Fruit fly (Drosophila melanogaster) whole organism, embryonic: ENCODE data around the gene Cpr66Cb.

ENCODE experiments used
- CG10209 ChIP-seq: fragments of 200-800 bp; sonication (Bioruptor generic); optimal IDR thresholded peaks from 3 replicates; lab custom pipeline; 2017; ENCODE audit warnings: missing biosample characterization, mild to moderate bottlenecking, missing genetic modification characterization, missing genetic modification reagents
- CG1024 ChIP-seq: fragments of 200-800 bp; sonication (Bioruptor generic); IDR thresholded peaks from 2 replicates; pipeline ENCODE4 v1.3.6; 2022; ENCODE audit warnings: missing biosample characterization, missing genetic modification characterization
- CG10366 ChIP-seq: fragments of 200-800 bp; sonication (Bioruptor generic); IDR thresholded peaks from 2 replicates; pipeline ENCODE4 v1.3.6; 2022; ENCODE audit warnings: missing biosample characterization, missing genetic modification characterization
- CG11560 ChIP-seq: fragments of 200-800 bp; sonication (Bioruptor generic); IDR thresholded peaks from 3 replicates; pipeline ENCODE4 v1.3.6; 2022; ENCODE audit warnings: missing biosample characterization, missing genetic modification characterization
- CG12104 ChIP-seq: fragments of 200-800 bp; sonication (Bioruptor generic); optimal IDR thresholded peaks from 3 replicates; lab custom pipeline; 2016; ENCODE audit warnings: missing biosample characterization, missing genetic modification characterization
- CG12942 ChIP-seq: fragments of 200-800 bp; sonication (Bioruptor generic); optimal IDR thresholded peaks from 3 replicates; lab custom pipeline; 2016; ENCODE audit warnings: missing biosample characterization, missing genetic modification characterization
- CG13894 ChIP-seq: fragments of 200-800 bp; sonication (Bioruptor generic); optimal IDR thresholded peaks from 3 replicates; lab custom pipeline; 2018; ENCODE audit warnings: missing biosample characterization, mild to moderate bottlenecking, missing genetic modification characterization, moderate library complexity
- CG15479 ChIP-seq: fragments of 200-800 bp; sonication (Bioruptor generic); optimal IDR thresholded peaks from 3 replicates; lab custom pipeline; 2019; ENCODE audit warnings: missing biosample characterization, mild to moderate bottlenecking, missing genetic modification characterization, moderate library complexity
- CG16779 ChIP-seq: fragments of 200-800 bp; sonication (Bioruptor generic); IDR thresholded peaks from 2 replicates; pipeline ENCODE4 v1.3.6; 2022; ENCODE audit warnings: missing biosample characterization, missing genetic modification characterization
- CG30020 ChIP-seq: fragments of 200-800 bp; optimal IDR thresholded peaks from 2 replicates; lab custom pipeline; 2019; ENCODE audit warnings: missing biosample characterization, mild to moderate bottlenecking, missing genetic modification characterization, moderate library complexity
- CG32532 ChIP-seq: fragments of 200-800 bp; sonication (Bioruptor generic); IDR thresholded peaks from 2 replicates; pipeline ENCODE4 v1.3.6; 2022; ENCODE audit warnings: missing biosample characterization, missing genetic modification characterization
- CG3281 ChIP-seq: fragments of 200-800 bp; sonication (Bioruptor generic); optimal IDR thresholded peaks from 3 replicates; lab custom pipeline; 2017; ENCODE audit warnings: missing biosample characterization, mild to moderate bottlenecking, missing genetic modification characterization
- CG33213 ChIP-seq: fragments of 200-800 bp; sonication (Bioruptor generic); optimal IDR thresholded peaks from 3 replicates; lab custom pipeline; 2016; ENCODE audit warnings: missing biosample characterization, missing genetic modification characterization
- CG3726 ChIP-seq: fragments of 200-800 bp; sonication (Bioruptor generic); IDR thresholded peaks from 3 replicates; pipeline ENCODE4, ENCODE4 v1.3.6; 2022; ENCODE audit warnings: missing biosample characterization, missing genetic modification characterization
- CG3847 ChIP-seq: fragments of 200-800 bp; sonication (Bioruptor generic); IDR thresholded peaks from 2 replicates; pipeline ENCODE4 v1.3.6; 2022; ENCODE audit warnings: missing biosample characterization, missing genetic modification characterization
- CG3995 ChIP-seq: fragments of 200-800 bp; sonication (Bioruptor generic); optimal IDR thresholded peaks from 3 replicates; lab custom pipeline; 2016; ENCODE audit warnings: missing biosample characterization, missing genetic modification characterization
- CG7372 ChIP-seq: fragments of 200-800 bp; sonication (Bioruptor generic); IDR thresholded peaks from 2 replicates; pipeline ENCODE4 v1.3.6; 2022; ENCODE audit warnings: missing biosample characterization, missing genetic modification characterization
- CG7987 ChIP-seq: fragments of 200-800 bp; sonication (Bioruptor generic); optimal IDR thresholded peaks from 2 replicates; lab custom pipeline; 2018; ENCODE audit warnings: missing biosample characterization, mild to moderate bottlenecking, missing genetic modification characterization, moderate library complexity
- CG8478 ChIP-seq: fragments of >200 bp; optimal IDR thresholded peaks from 2 replicates; lab custom pipeline; 2018
- D19B ChIP-seq: fragments of 200-800 bp; sonication (Bioruptor generic); optimal IDR thresholded peaks from 2 replicates; lab custom pipeline; 2017; ENCODE audit warnings: missing biosample characterization, mild to moderate bottlenecking, missing genetic modification characterization
- Dbx ChIP-seq: fragments of 200-800 bp; sonication (Bioruptor generic); IDR thresholded peaks from 3 replicates; pipeline ENCODE4 v1.3.6; 2022; ENCODE audit warnings: missing biosample characterization, missing genetic modification characterization
- GATAe ChIP-seq: fragments of 200-800 bp; sonication (Bioruptor generic); conservative IDR thresholded peaks from 2 replicates; pipeline ENCODE4 v1.3.6; 2022; ENCODE audit warnings: missing biosample characterization, missing genetic modification characterization
- Hand ChIP-seq: fragments of 200-800 bp; sonication (Bioruptor generic); optimal IDR thresholded peaks from 2 replicates; lab custom pipeline; 2017; ENCODE audit warnings: mild to moderate bottlenecking, missing biosample characterization, missing genetic modification reagents, missing genetic modification characterization
- Hsf ChIP-seq: fragments of 200-800 bp; sonication (Bioruptor generic); optimal IDR thresholded peaks from 3 replicates; lab custom pipeline; 2016; ENCODE audit warnings: missing biosample characterization, missing genetic modification characterization
- MTF-1 ChIP-seq: fragments of 200-800 bp; sonication (Bioruptor generic); optimal IDR thresholded peaks from 2 replicates; lab custom pipeline; 2018; ENCODE audit warnings: missing biosample characterization, mild to moderate bottlenecking, missing genetic modification characterization, borderline replicate concordance
- Mad ChIP-seq: fragments of 200-800 bp; sonication (Bioruptor generic); optimal IDR thresholded peaks from 2 replicates; lab custom pipeline; 2016; ENCODE audit warnings: missing biosample characterization, missing genetic modification characterization
- NC2β ChIP-seq: fragments of 200-800 bp; sonication (Bioruptor generic); optimal IDR thresholded peaks from 2 replicates; lab custom pipeline; 2016; ENCODE audit warnings: missing biosample characterization, missing genetic modification characterization
- Neu2 ChIP-seq: fragments of 200-800 bp; sonication (Bioruptor generic); optimal IDR thresholded peaks from 3 replicates; lab custom pipeline; 2016; ENCODE audit warnings: missing biosample characterization, missing genetic modification characterization, borderline replicate concordance
- Sox100B ChIP-seq: fragments of 200-800 bp; sonication (Bioruptor generic); optimal IDR thresholded peaks from 3 replicates; lab custom pipeline; 2018; ENCODE audit warnings: missing biosample characterization, mild to moderate bottlenecking, missing genetic modification characterization
- ase ChIP-seq: fragments of 200-800 bp; sonication (Bioruptor generic); IDR thresholded peaks from 3 replicates; pipeline ENCODE4 v1.3.6; 2022; ENCODE audit warnings: missing biosample characterization, missing genetic modification characterization
- ato ChIP-seq: fragments of 200-800 bp; sonication (Bioruptor generic); IDR thresholded peaks from 2 replicates; pipeline ENCODE4 v1.3.6; 2022; ENCODE audit warnings: missing biosample characterization, missing genetic modification characterization; ENCODE audit not compliant: partially characterized antibody
- bab2 ChIP-seq: fragments of 200-800 bp; sonication (Bioruptor generic); optimal IDR thresholded peaks from 2 replicates; lab custom pipeline; 2016; ENCODE audit warnings: missing biosample characterization, missing genetic modification characterization
- cas ChIP-seq: fragments of 200-800 bp; sonication (Bioruptor generic); IDR thresholded peaks from 2 replicates; pipeline ENCODE4 v1.3.6; 2022; ENCODE audit warnings: missing biosample characterization, missing genetic modification characterization
- caup ChIP-seq: fragments of 200-800 bp; sonication (Bioruptor generic); optimal IDR thresholded peaks from 3 replicates; lab custom pipeline; 2017; ENCODE audit warnings: missing biosample characterization, mild to moderate bottlenecking, missing genetic modification characterization, moderate library complexity; ENCODE audit not compliant: severe bottlenecking
- chm ChIP-seq: fragments of 200-800 bp; sonication (Bioruptor generic); IDR thresholded peaks from 2 replicates; pipeline ENCODE4 v1.3.6; 2022; ENCODE audit warnings: missing biosample characterization, missing genetic modification characterization
- crol ChIP-seq: fragments of 200-800 bp; sonication (Bioruptor generic); IDR thresholded peaks from 2 replicates; pipeline ENCODE4 v1.3.6; 2022; ENCODE audit warnings: missing biosample characterization, missing genetic modification characterization
- crp ChIP-seq, 2 experiments: fragments of 200-800 bp; sonication (Bioruptor generic); optimal IDR thresholded peaks; 2 replicates in 1 of 2; 3 replicates in 1 of 2; lab custom pipeline; 2017; ENCODE audit warnings: missing biosample characterization in 2 of 2, missing genetic modification characterization in 2 of 2, mild to moderate bottlenecking in 1 of 2, moderate library complexity in 1 of 2
- disco-r ChIP-seq: fragments of 200-800 bp; sonication (Bioruptor generic); optimal IDR thresholded peaks from 2 replicates; lab custom pipeline; 2016; ENCODE audit warnings: missing biosample characterization, missing genetic modification characterization
- dpn ChIP-seq, 2 experiments: fragments of 200-800 bp; sonication (Bioruptor generic); optimal IDR thresholded peaks; 3 replicates each; lab custom pipeline; 2016; ENCODE audit warnings: missing biosample characterization in 2 of 2, missing genetic modification characterization in 2 of 2
- ftz-f1 ChIP-seq: fragments of 200-800 bp; sonication (Bioruptor generic); optimal IDR thresholded peaks from 2 replicates; lab custom pipeline; 2016; ENCODE audit warnings: missing biosample characterization, missing genetic modification characterization
- gt ChIP-seq: fragments of 200-800 bp; sonication (Bioruptor generic); IDR thresholded peaks from 2 replicates; pipeline ENCODE4 v1.3.6; 2022; ENCODE audit warnings: missing biosample characterization, missing genetic modification characterization
- knrl ChIP-seq: fragments of 200-800 bp; sonication (Bioruptor generic); IDR thresholded peaks from 3 replicates; pipeline ENCODE4 v1.3.6; 2022; ENCODE audit warnings: missing biosample characterization, missing genetic modification characterization; ENCODE audit not compliant: partially characterized antibody
- pan ChIP-seq, 4 experiments: fragments of >200 bp in 3 of 4; fragments of 200-800 bp in 1 of 4; sonication (Bioruptor generic) in 1 of 4; optimal IDR thresholded peaks in 3 of 4; IDR thresholded peaks in 1 of 4; 2 replicates each; pipeline versions ENCODE4 v1.3.6 to Lab custom; 2017 to 2022; ENCODE audit warnings: missing biosample characterization in 2 of 4, missing genetic modification characterization in 2 of 4, mixed read lengths in 1 of 4
- rib ChIP-seq: fragments of 200-800 bp; sonication (Bioruptor generic); IDR thresholded peaks from 2 replicates; pipeline ENCODE4 v1.3.6; 2022; ENCODE audit warnings: missing biosample characterization, missing genetic modification characterization
- sd ChIP-seq: fragments of 200-800 bp; sonication (Bioruptor generic); optimal IDR thresholded peaks from 3 replicates; lab custom pipeline; 2018; ENCODE audit warnings: missing biosample characterization, mild to moderate bottlenecking, missing genetic modification characterization, moderate library complexity
- sim ChIP-seq: fragments of 200-800 bp; sonication (Bioruptor generic); IDR thresholded peaks from 2 replicates; pipeline ENCODE4 v1.3.6; 2022; ENCODE audit warnings: missing biosample characterization, missing genetic modification characterization
- ssp ChIP-seq: fragments of 200-800 bp; sonication (Bioruptor generic); IDR thresholded peaks from 2 replicates; pipeline ENCODE4 v1.3.6; 2022; ENCODE audit warnings: missing biosample characterization, missing genetic modification characterization
- vfl ChIP-seq: fragments of 200-800 bp; sonication (Bioruptor generic); optimal IDR thresholded peaks from 2 replicates; lab custom pipeline; 2016; ENCODE audit warnings: missing biosample characterization, missing genetic modification characterization
- vnd ChIP-seq: fragments of 200-800 bp; sonication (Bioruptor generic); IDR thresholded peaks from 3 replicates; pipeline ENCODE4 v1.3.6; 2022; ENCODE audit warnings: missing biosample characterization, missing genetic modification characterization; ENCODE audit not compliant: partially characterized antibody
- zen ChIP-seq: fragments of 200-800 bp; sonication (Bioruptor generic); optimal IDR thresholded peaks from 3 replicates; lab custom pipeline; 2018; ENCODE audit warnings: missing biosample characterization, mild to moderate bottlenecking, missing genetic modification characterization, moderate library complexity
- zfh2 ChIP-seq: fragments of 200-800 bp; sonication (Bioruptor generic); optimal IDR thresholded peaks from 2 replicates; lab custom pipeline; 2016; ENCODE audit warnings: missing biosample characterization, missing genetic modification characterization

The Cpr66Cb gene

DNA sequence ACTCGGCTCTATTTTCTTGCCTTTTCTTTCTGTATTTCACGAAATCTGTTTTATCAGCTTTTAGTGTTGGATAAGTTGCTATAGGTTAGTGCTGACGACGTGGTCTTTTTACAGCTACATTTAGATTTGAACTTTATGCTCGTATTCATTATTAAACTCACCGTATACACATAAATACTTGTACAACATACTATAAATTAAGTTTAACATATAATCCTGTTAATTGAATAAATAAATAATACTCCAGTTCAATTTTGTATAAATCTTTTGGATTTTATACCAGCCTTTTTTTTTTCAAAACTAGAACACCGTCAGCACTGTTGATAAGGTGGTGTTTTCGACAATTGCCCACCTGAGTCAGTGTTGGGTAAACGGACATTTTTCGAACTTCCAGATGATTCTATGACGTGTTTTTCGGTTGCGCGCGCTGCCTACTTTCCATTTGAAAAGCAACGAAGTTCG lies 27.6 kb upstream of the Cpr66Cb start, which contains the start of gene BI-1 (continued):
- TF ChIP-seq ftz-f1, result peak; percentile 18
- peak; percentile 54 for TF ChIP-seq CG10209 (GFP tag; lab: Kevin White, UChicago)
- peak; percentile 27 for TF ChIP-seq bab2 (GFP tag; lab: Kevin White, UChicago)
- TF ChIP-seq ase (GFP tag; lab: Robert Waterston, UW), result no peak
- no peak for TF ChIP-seq pan (optimal IDR thresholded peaks at IDR 0.05; lab: Kevin White, UChicago)
- TF ChIP-seq pan (GFP tag; optimal IDR thresholded peaks at IDR 0.05 in 1 of 2, IDR thresholded peaks at IDR 0.05 in 1 of 2), result no peak
- no peak for TF ChIP-seq CG1024 (GFP tag; lab: Robert Waterston, UW)
- no peak for TF ChIP-seq CG8478 (lab: Kevin White, UChicago)
- peak; percentile 2 to 83 for TF ChIP-seq crp (GFP tag; optimal IDR thresholded peaks at IDR 0.05; lab: Kevin White, UChicago)
- no peak for TF ChIP-seq crol (GFP tag; lab: Robert Waterston, UW)
- no peak for TF ChIP-seq chm (GFP tag; lab: Robert Waterston, UW)
- no peak for TF ChIP-seq NC2β (GFP tag; lab: Kevin White, UChicago)
- peak; percentile 43; the same call in 1 of the 2 replicates for TF ChIP-seq GATAe
- no peak for TF ChIP-seq CG3726
- TF ChIP-seq gt, result no peak
- TF ChIP-seq MTF-1 (GFP tag; lab: Kevin White, UChicago), result no peak
- peak; percentile 27 for TF ChIP-seq Mad (GFP tag; lab: Kevin White, UChicago)
- peak; percentile 79 for TF ChIP-seq Sox100B (GFP tag; lab: Kevin White, UChicago)
- TF ChIP-seq vfl (GFP tag; lab: Kevin White, UChicago), result peak; percentile 33
- TF ChIP-seq dpn (GFP tag; optimal IDR thresholded peaks at IDR 0.05; lab: Kevin White, UChicago), result peak; percentile 45 to 62
- TF ChIP-seq CG3847 (GFP tag; lab: Robert Waterston, UW), result peak; percentile 84
- no peak for TF ChIP-seq Neu2 (GFP tag; lab: Kevin White, UChicago)
- TF ChIP-seq CG3995 (GFP tag; lab: Kevin White, UChicago), result peak; percentile 44
- peak; percentile 36 for TF ChIP-seq CG12942 (GFP tag; lab: Kevin White, UChicago)
- no peak for TF ChIP-seq CG11560
- no peak for TF ChIP-seq sim (GFP tag; lab: Robert Waterston, UW)
- TF ChIP-seq sd, result no peak
- no peak for TF ChIP-seq cas
- TF ChIP-seq CG12104 (GFP tag; lab: Kevin White, UChicago), result peak; percentile 75
- TF ChIP-seq ato, result no peak
- TF ChIP-seq ssp, result no peak
- peak; percentile 63 for TF ChIP-seq CG30020 (tag; lab: Kevin White, UChicago)
- peak; percentile 76 for TF ChIP-seq caup (GFP tag; lab: Kevin White, UChicago)
- TF ChIP-seq CG15479 (GFP tag; lab: Kevin White, UChicago), result no peak
- no peak for TF ChIP-seq CG16779 (GFP tag; lab: Robert Waterston, UW)
- TF ChIP-seq Hand, result no peak
- peak; percentile 56 for TF ChIP-seq zen
- no peak for TF ChIP-seq CG13894
- TF ChIP-seq CG7987 (GFP tag; lab: Kevin White, UChicago), result peak; percentile 7
- TF ChIP-seq zfh2 (GFP tag; lab: Kevin White, UChicago), result peak; percentile 78
- 0 out of 2 replicates have a peak, but pooled peaks have one; percentile 7 for TF ChIP-seq CG10366 (GFP tag; lab: Robert Waterston, UW)
- peak; percentile 74; the same call in 2 of the 3 replicates for TF ChIP-seq Dbx (GFP tag; lab: Robert Waterston, UW)
- peak; percentile 43 for TF ChIP-seq CG32532
- no peak for TF ChIP-seq vnd (GFP tag; lab: Robert Waterston, UW)
- 0 out of 3 replicates have a peak, but pooled peaks have one; percentile 23 for TF ChIP-seq knrl
- TF ChIP-seq disco-r (GFP tag; lab: Kevin White, UChicago), result peak; percentile 23
- TF ChIP-seq CG3281 (GFP tag; lab: Kevin White, UChicago), result peak; percentile 82
- peak; percentile 58 for TF ChIP-seq D19B (GFP tag; lab: Kevin White, UChicago)
- no peak for TF ChIP-seq CG7372
- TF ChIP-seq Hsf, result peak; percentile 52
- TF ChIP-seq CG33213 (GFP tag; lab: Kevin White, UChicago), result no peak
- TF ChIP-seq rib, result no peak
